Worm (Caenorhabditis elegans): Measurements from ENCODE around the gene cyp-31A3.
A peak's percentile ranks its signal among the peaks of the same experiment; 100 is the strongest.

The cyp-31A3 gene

DNA sequence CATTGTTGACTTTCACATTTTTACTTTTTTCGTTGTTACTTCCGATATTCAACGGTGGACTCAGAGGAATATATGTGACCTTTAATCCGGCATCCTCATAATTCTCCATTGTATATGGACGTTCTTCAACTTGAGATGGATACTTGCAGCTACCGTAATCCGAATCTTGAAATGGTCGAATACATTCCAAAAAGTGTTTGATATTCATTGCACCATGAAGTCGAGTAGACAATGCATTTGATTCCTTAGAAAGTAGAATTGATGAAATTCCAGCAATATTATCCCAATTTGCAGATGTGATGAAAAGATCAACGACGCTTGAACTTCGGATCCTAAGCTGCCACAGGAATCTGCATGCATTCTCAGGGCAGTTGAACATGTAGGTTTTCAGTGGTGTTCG, 18.4 kb upstream of the cyp-31A3 start:
- TF ChIP-seq F22D6.2 (tag; optimal IDR thresholded peaks at IDR 0.05) = no peak

DNA sequence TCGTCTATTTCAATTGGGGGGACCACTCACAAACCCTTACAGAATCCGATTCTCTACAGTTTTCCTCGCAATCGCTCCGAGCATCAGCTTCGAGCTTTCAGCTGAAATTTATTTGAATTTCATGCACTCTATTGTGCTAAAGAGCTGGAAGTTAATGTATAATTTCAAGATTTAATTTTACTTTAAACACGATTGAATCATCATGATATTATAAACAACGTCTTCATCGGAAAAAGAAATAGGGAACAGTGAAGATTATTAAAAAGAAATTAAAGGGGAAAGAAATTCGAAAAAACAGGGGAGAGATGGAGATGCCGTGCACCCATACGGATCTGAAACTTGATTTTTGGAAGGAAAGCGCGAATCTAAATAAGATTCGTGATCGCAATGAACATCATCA, 16.7 kb upstream of the cyp-31A3 start, which contains the start of gene hoe-1:
hoe-1 (minus strand) TSS at position 101 of the 400 bp plus-strand sequence.
- TF ChIP-seq dox-1 (GFP tag; IDR thresholded peaks at IDR 0.05) (no peak), hsf-1 (GFP tag; IDR thresholded peaks at IDR 0.05) (0 out of 2 replicates have a peak, but pooled peaks have one; percentile 34), madf-8 (GFP tag; conservative IDR thresholded peaks at IDR 0.05) (no peak), egl-44 (GFP tag; IDR thresholded peaks at IDR 0.05) (no peak), F49E8.2 (tag; optimal IDR thresholded peaks at IDR 0.05; ENCODE audit: insufficient read depth) (peak; percentile 26), ceh-79 (tag; optimal IDR thresholded peaks at IDR 0.05) (no peak), ceh-100 (GFP tag; IDR thresholded peaks at IDR 0.05) (0 out of 2 replicates have a peak, but pooled peaks have one; percentile 32), madf-6 (GFP tag; IDR thresholded peaks at IDR 0.05) (0 out of 2 replicates have a peak, but pooled peaks have one; percentile 10), repo-1 (tag; optimal IDR thresholded peaks at IDR 0.05) (no peak), die-1 (tag; optimal IDR thresholded peaks at IDR 0.05) (no peak), Y79H2A.3 (GFP tag; conservative IDR thresholded peaks at IDR 0.05) (no peak), mes-4 (tag; optimal IDR thresholded peaks at IDR 0.05) (no peak), bed-1 (GFP tag; IDR thresholded peaks at IDR 0.05) (no peak), him-1 (tag; optimal IDR thresholded peaks at IDR 0.05) (no peak), B0261.1 (tag; optimal IDR thresholded peaks at IDR 0.05) (no peak), B0035.1 (tag; optimal IDR thresholded peaks at IDR 0.05) (no peak), B0336.3 (GFP tag; IDR thresholded peaks at IDR 0.05) (no peak), ceh-40 (GFP tag; IDR thresholded peaks at IDR 0.05) (no peak), akir-1 (GFP tag; optimal IDR thresholded peaks at IDR 0.05) (no peak), snpc-4 (GFP tag; optimal IDR thresholded peaks at IDR 0.05) (no peak), snpc-4 (tag; optimal IDR thresholded peaks at IDR 0.05) (peak in 1 of 4 experiments; percentile 42), attf-3 (GFP tag; conservative IDR thresholded peaks at IDR 0.05) (no peak), C17E4.6 (GFP tag; IDR thresholded peaks at IDR 0.05) (no peak), ztf-18 (tag; optimal IDR thresholded peaks at IDR 0.05) (peak; percentile 70), Y53G8AR.9 (GFP tag; conservative IDR thresholded peaks at IDR 0.05) (0 out of 2 replicates have a peak, but pooled peaks have one; percentile 64), lin-26 (GFP tag; IDR thresholded peaks at IDR 0.05) (0 out of 2 replicates have a peak, but pooled peaks have one; percentile 48), gei-17 (GFP tag; optimal IDR thresholded peaks at IDR 0.05) (no peak), lsy-27 (tag; optimal IDR thresholded peaks at IDR 0.05; ENCODE audit: borderline replicate concordance, insufficient read depth) (no peak), nhr-120 (GFP tag; IDR thresholded peaks at IDR 0.05) (no peak), egl-18 (GFP tag; IDR thresholded peaks at IDR 0.05) (no peak), snpc-3.4 (tag; optimal IDR thresholded peaks at IDR 0.05) (peak; percentile 50), Y53F4B.3 (GFP tag; IDR thresholded peaks at IDR 0.05) (no peak), attf-6 (GFP tag; IDR thresholded peaks at IDR 0.05) (peak; percentile 8; the same call in 1 of the 2 replicates), sea-2 (GFP tag; IDR thresholded peaks at IDR 0.05) (no peak)

DNA sequence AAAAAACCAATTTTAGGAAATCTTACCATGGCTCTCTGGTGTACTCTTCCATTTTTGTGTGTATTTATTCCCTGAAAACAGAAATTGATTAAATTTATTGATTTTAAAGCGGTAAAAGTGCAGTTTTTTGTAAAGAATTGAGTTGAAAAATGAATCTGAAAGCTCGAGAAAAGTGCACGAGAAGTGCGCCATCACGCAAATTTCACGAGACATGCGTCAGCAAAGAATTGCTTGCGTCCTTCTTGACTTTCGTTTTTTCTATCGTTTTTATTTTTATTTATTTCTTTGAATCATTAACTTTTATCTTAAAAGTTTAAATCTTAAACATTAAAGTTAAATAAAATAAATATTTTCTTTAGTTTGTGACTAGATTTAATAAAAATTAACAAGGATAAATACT, 15.4 kb upstream of the cyp-31A3 start, which contains the start of gene timm-17B.1:
timm-17B.1 (minus strand) TSS at position 71 of the 400 bp plus-strand sequence.
- TF ChIP-seq snpc-4 (GFP tag; optimal IDR thresholded peaks at IDR 0.05) (peak; percentile 12), snpc-4 (tag; optimal IDR thresholded peaks at IDR 0.05) (peak; percentile 34 to 64 (median 54)), cebp-2 (GFP tag; IDR thresholded peaks at IDR 0.05) (no peak), cebp-1 (GFP tag; IDR thresholded peaks at IDR 0.05) (no peak), cebp-1 (tag; optimal IDR thresholded peaks at IDR 0.05) (peak; percentile 62), Y79H2A.3 (GFP tag; conservative IDR thresholded peaks at IDR 0.05) (no peak), lsl-1 (GFP tag; optimal IDR thresholded peaks at IDR 0.05) (peak; percentile 54), bed-2 (GFP tag; IDR thresholded peaks at IDR 0.05) (no peak), tbp1 (GFP tag; optimal IDR thresholded peaks at IDR 0.05) (peak; percentile 9), egrh-3 (GFP tag; IDR thresholded peaks at IDR 0.05) (no peak), lin-54 (GFP tag; optimal IDR thresholded peaks at IDR 0.05) (peak; percentile 67), hsf-1 (GFP tag; IDR thresholded peaks at IDR 0.05) (no peak), atf-7 (tag; optimal IDR thresholded peaks at IDR 0.05) (no peak), rcor-1 (GFP tag; IDR thresholded peaks at IDR 0.05) (peak; percentile 63; the same call in 1 of the 2 replicates), lin-35 (GFP tag; optimal IDR thresholded peaks at IDR 0.05) (peak in 1 of 3 experiments; percentile 66), fkh-3 (tag; optimal IDR thresholded peaks at IDR 0.05) (no peak)

Data from whole organism, young adult.